Worm (Caenorhabditis elegans): ENCODE measurements around the gene tor-1.

DNA sequence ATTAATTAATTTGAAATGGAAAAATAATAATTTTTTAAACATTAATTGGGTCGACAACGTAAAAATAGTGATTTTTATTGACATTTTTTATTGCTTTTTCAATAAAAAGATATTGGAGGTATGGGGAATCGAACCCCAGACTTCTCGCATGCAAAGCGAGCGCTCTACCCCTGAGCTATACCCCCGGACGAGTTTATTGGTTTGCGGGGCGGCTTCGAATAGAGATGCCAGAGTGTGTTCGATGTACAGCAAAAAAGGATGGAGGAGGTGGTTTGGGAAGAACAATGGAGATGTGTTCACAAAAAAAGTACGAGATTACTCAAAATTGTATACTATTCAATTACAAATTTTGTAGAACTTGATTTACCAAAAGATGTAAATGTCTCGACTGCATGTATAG, 28.1 kb upstream of the tor-1 start:
- TF ChIP-seq flt-1 (GFP tag; IDR thresholded peaks at IDR 0.05) (peak; percentile 81), B0310.2 (tag; optimal IDR thresholded peaks at IDR 0.05) (peak; percentile 4), F13C5.2 (tag; optimal IDR thresholded peaks at IDR 0.05) (peak; percentile 68), tra-4 (tag; optimal IDR thresholded peaks at IDR 0.05) (no peak), ceh-36 (tag; optimal IDR thresholded peaks at IDR 0.05) (no peak), ama-1 (optimal IDR thresholded peaks at IDR 0.05) (no peak), hmg-4 (GFP tag; optimal IDR thresholded peaks at IDR 0.05) (no peak), tbx-37 (GFP tag; conservative IDR thresholded peaks at IDR 0.05) (peak; percentile 72), ets-7 (tag; optimal IDR thresholded peaks at IDR 0.05) (no peak), ceh-13 (GFP tag; optimal IDR thresholded peaks at IDR 0.05) (peak; percentile 67), sea-1 (GFP tag; conservative IDR thresholded peaks at IDR 0.05) (peak; percentile 80)

All from whole organism, early embryonic.